Worm (Caenorhabditis elegans) whole organism, midembryonic: ENCODE data around the gene F55C12.4.

Experiments used
- cog-1 ChIP-seq: sonication (generic microtip); optimal IDR thresholded peaks from 2 replicates; lab custom pipeline; 2016; ENCODE audit warnings: missing genetic modification characterization, missing compliant biosample characterization
- flt-1 ChIP-seq: fragments of 200-800 bp; sonication (Bioruptor generic); IDR thresholded peaks from 2 replicates; pipeline ENCODE4 v1.3.6; 2022; ENCODE audit warnings: missing genetic modification characterization, missing compliant biosample characterization
- ztf-23 ChIP-seq: fragments of 200-800 bp; sonication (Bioruptor generic); IDR thresholded peaks from 2 replicates; pipeline ENCODE4 v1.3.6; 2022; ENCODE audit warnings: missing genetic modification reagents, missing genetic modification characterization, missing compliant biosample characterization

- no peak for TF ChIP-seq flt-1 (GFP tag; lab: Robert Waterston, UW)
- TF ChIP-seq cog-1 (tag; lab: Kevin White, UChicago), result no peak
- TF ChIP-seq ztf-23 (GFP tag; lab: Robert Waterston, UW), result no peak
These were observed 27.9 kb upstream of the F55C12.4 start for ce11 chrII:5885966-5886621.
